Fruit fly (Drosophila melanogaster) whole organism, embryonic: ENCODE data around the gene CG31808.
A peak's percentile ranks its signal among the peaks of the same experiment; 100 is the strongest.

Source experiments
- Asciz ChIP-seq: fragments of 200-800 bp; sonication (Bioruptor generic); optimal IDR thresholded peaks from 2 replicates; lab custom pipeline; 2017; ENCODE audit warnings: missing biosample characterization, mild to moderate bottlenecking, missing genetic modification characterization, missing genetic modification reagents
- CG10147 ChIP-seq: fragments of 200-800 bp; sonication (Bioruptor generic); optimal IDR thresholded peaks from 2 replicates; lab custom pipeline; 2019; ENCODE audit warnings: missing biosample characterization, mild to moderate bottlenecking, missing genetic modification characterization, moderate library complexity
- CG10267 ChIP-seq: fragments of 200-800 bp; sonication (Bioruptor generic); optimal IDR thresholded peaks from 2 replicates; lab custom pipeline; 2018; ENCODE audit warnings: missing biosample characterization, mild to moderate bottlenecking, missing genetic modification characterization, moderate library complexity
- CG11695 ChIP-seq: fragments of 200-800 bp; sonication (Bioruptor generic); IDR thresholded peaks from 3 replicates; pipeline ENCODE4 v1.3.6; 2022; ENCODE audit warnings: missing biosample characterization, missing genetic modification characterization
- CG12391 ChIP-seq: fragments of 200-800 bp; sonication (Bioruptor generic); optimal IDR thresholded peaks from 3 replicates; lab custom pipeline; 2018; ENCODE audit warnings: missing biosample characterization, mild to moderate bottlenecking, missing genetic modification characterization, moderate library complexity
- CG13424 ChIP-seq: fragments of 200-800 bp; sonication (Bioruptor generic); optimal IDR thresholded peaks from 2 replicates; lab custom pipeline; 2019; ENCODE audit warnings: missing biosample characterization, mild to moderate bottlenecking, missing genetic modification characterization, moderate library complexity
- CG1603 ChIP-seq: fragments of 200-800 bp; sonication (Bioruptor generic); optimal IDR thresholded peaks from 2 replicates; lab custom pipeline; 2019; ENCODE audit warnings: missing biosample characterization, mild to moderate bottlenecking, missing genetic modification characterization, moderate library complexity
- CG16813 ChIP-seq: fragments of 200-800 bp; sonication (Bioruptor generic); IDR thresholded peaks from 3 replicates; pipeline ENCODE4 v1.3.6; 2022; ENCODE audit warnings: missing biosample characterization, missing genetic modification characterization; ENCODE audit not compliant: partially characterized antibody
- CG17361 ChIP-seq: fragments of 200-800 bp; sonication (Bioruptor generic); IDR thresholded peaks from 3 replicates; pipeline ENCODE4 v1.3.6; 2022; ENCODE audit warnings: missing biosample characterization, missing genetic modification characterization
- CG17829 ChIP-seq: fragments of 200-800 bp; optimal IDR thresholded peaks from 2 replicates; lab custom pipeline; 2019; ENCODE audit warnings: missing biosample characterization, mild to moderate bottlenecking, missing genetic modification characterization, moderate library complexity
- CG17912 ChIP-seq: fragments of 200-800 bp; sonication (Bioruptor generic); optimal IDR thresholded peaks from 2 replicates; lab custom pipeline; 2018; ENCODE audit warnings: missing biosample characterization, mild to moderate bottlenecking, missing genetic modification characterization
- CG2120 ChIP-seq: fragments of 200-800 bp; sonication (Bioruptor generic); optimal IDR thresholded peaks from 3 replicates; lab custom pipeline; 2016; ENCODE audit warnings: missing biosample characterization, missing genetic modification characterization
- CG7987 ChIP-seq: fragments of 200-800 bp; sonication (Bioruptor generic); optimal IDR thresholded peaks from 2 replicates; lab custom pipeline; 2018; ENCODE audit warnings: missing biosample characterization, mild to moderate bottlenecking, missing genetic modification characterization, moderate library complexity
- CG8290 ChIP-seq, 3 experiments: fragments of 200-800 bp; sonication (Bioruptor generic); optimal IDR thresholded peaks; 2 replicates each; lab custom pipeline; 2016 to 2019; ENCODE audit warnings: missing biosample characterization in 3 of 3, missing genetic modification characterization in 3 of 3, mild to moderate bottlenecking in 2 of 3, moderate library complexity in 1 of 3
- CG9797 ChIP-seq: fragments of 200-800 bp; sonication (Bioruptor generic); optimal IDR thresholded peaks from 3 replicates; lab custom pipeline; 2018; ENCODE audit warnings: missing biosample characterization, mild to moderate bottlenecking, missing genetic modification characterization
- CG9932 ChIP-seq: fragments of 200-800 bp; sonication (Bioruptor generic); IDR thresholded peaks from 2 replicates; pipeline ENCODE4 v1.3.6; 2022; ENCODE audit warnings: missing biosample characterization, missing genetic modification characterization
- CHES-1-like ChIP-seq: fragments of 200-800 bp; sonication (Bioruptor generic); optimal IDR thresholded peaks from 2 replicates; lab custom pipeline; 2016; ENCODE audit warnings: missing biosample characterization, missing genetic modification characterization
- Camta ChIP-seq: fragments of 200-800 bp; sonication (Bioruptor generic); optimal IDR thresholded peaks from 2 replicates; lab custom pipeline; 2016; ENCODE audit warnings: missing biosample characterization, missing genetic modification characterization
- CrebB ChIP-seq: fragments of 200-800 bp; sonication (Bioruptor generic); optimal IDR thresholded peaks from 3 replicates; lab custom pipeline; 2018; ENCODE audit warnings: missing biosample characterization, mild to moderate bottlenecking, missing genetic modification characterization
- Dip3 ChIP-seq: fragments of 200-800 bp; sonication (Bioruptor generic); optimal IDR thresholded peaks from 3 replicates; lab custom pipeline; 2016; ENCODE audit warnings: missing biosample characterization, missing genetic modification characterization
- Dll ChIP-seq: fragments of 200-800 bp; sonication (Bioruptor generic); IDR thresholded peaks from 4 replicates; pipeline ENCODE4 v1.3.6; 2022; ENCODE audit warnings: missing biosample characterization, missing genetic modification characterization; ENCODE audit not compliant: partially characterized antibody
- Doc3 ChIP-seq: fragments of 200-800 bp; sonication (Bioruptor generic); IDR thresholded peaks from 3 replicates; pipeline ENCODE4 v1.3.6; 2022; ENCODE audit warnings: missing biosample characterization, missing genetic modification characterization; ENCODE audit not compliant: partially characterized antibody
- Fer1 ChIP-seq: fragments of 200-800 bp; sonication (Bioruptor generic); optimal IDR thresholded peaks from 2 replicates; lab custom pipeline; 2017; ENCODE audit warnings: missing biosample characterization, mild to moderate bottlenecking, missing genetic modification characterization
- GATAe ChIP-seq: fragments of 200-800 bp; sonication (Bioruptor generic); conservative IDR thresholded peaks from 2 replicates; pipeline ENCODE4 v1.3.6; 2022; ENCODE audit warnings: missing biosample characterization, missing genetic modification characterization
- H15 ChIP-seq: fragments of 200-800 bp; sonication (Bioruptor generic); IDR thresholded peaks from 3 replicates; pipeline ENCODE4 v1.3.6; 2022; ENCODE audit warnings: missing biosample characterization, missing genetic modification characterization
- HLH54F ChIP-seq: fragments of 200-800 bp; sonication (Bioruptor generic); optimal IDR thresholded peaks from 3 replicates; lab custom pipeline; 2016; ENCODE audit warnings: missing biosample characterization, missing genetic modification characterization
- Myb ChIP-seq: fragments of 200-800 bp; sonication (Bioruptor generic); optimal IDR thresholded peaks from 2 replicates; lab custom pipeline; 2016; ENCODE audit warnings: missing biosample characterization, missing genetic modification characterization
- Nf-YC ChIP-seq: fragments of 200-800 bp; optimal IDR thresholded peaks from 3 replicates; lab custom pipeline; 2019; ENCODE audit warnings: missing biosample characterization, mild to moderate bottlenecking, missing genetic modification characterization, moderate library complexity
- Ptx1 ChIP-seq: fragments of 200-800 bp; sonication (Bioruptor generic); IDR thresholded peaks from 2 replicates; pipeline ENCODE4 v1.3.6; 2022; ENCODE audit warnings: missing biosample characterization, missing genetic modification characterization
- Scr ChIP-seq: fragments of 200-800 bp; sonication (Bioruptor generic); IDR thresholded peaks from 2 replicates; pipeline ENCODE4 v1.3.6; 2022; ENCODE audit warnings: missing biosample characterization, missing genetic modification characterization; ENCODE audit not compliant: partially characterized antibody
- aop ChIP-seq: fragments of 200-800 bp; sonication (Bioruptor generic); IDR thresholded peaks from 2 replicates; pipeline ENCODE4 v1.3.6; 2022; ENCODE audit warnings: missing biosample characterization, missing genetic modification characterization
- chm ChIP-seq: fragments of 200-800 bp; sonication (Bioruptor generic); IDR thresholded peaks from 2 replicates; pipeline ENCODE4 v1.3.6; 2022; ENCODE audit warnings: missing biosample characterization, missing genetic modification characterization
- crol ChIP-seq: fragments of 200-800 bp; sonication (Bioruptor generic); IDR thresholded peaks from 2 replicates; pipeline ENCODE4 v1.3.6; 2022; ENCODE audit warnings: missing biosample characterization, missing genetic modification characterization
- dpn ChIP-seq, 2 experiments: fragments of 200-800 bp; sonication (Bioruptor generic); optimal IDR thresholded peaks; 3 replicates each; lab custom pipeline; 2016; ENCODE audit warnings: missing biosample characterization in 2 of 2, missing genetic modification characterization in 2 of 2
- dysf ChIP-seq: fragments of 200-800 bp; sonication (Bioruptor generic); IDR thresholded peaks from 3 replicates; pipeline ENCODE4 v1.3.6; 2022; ENCODE audit warnings: missing biosample characterization, missing genetic modification characterization
- grau ChIP-seq: fragments of 200-800 bp; optimal IDR thresholded peaks from 3 replicates; lab custom pipeline; 2019; ENCODE audit warnings: missing biosample characterization, mild to moderate bottlenecking, missing genetic modification characterization, moderate library complexity
- grn ChIP-seq: fragments of 200-800 bp; sonication (Bioruptor generic); optimal IDR thresholded peaks from 3 replicates; lab custom pipeline; 2017; ENCODE audit warnings: missing biosample characterization, missing genetic modification characterization
- gro ChIP-seq: fragments of 200-800 bp; sonication (Bioruptor generic); optimal IDR thresholded peaks from 2 replicates; lab custom pipeline; 2016; ENCODE audit warnings: missing biosample characterization, missing genetic modification characterization
- lilli ChIP-seq: fragments of 200-800 bp; sonication (Bioruptor generic); optimal IDR thresholded peaks from 3 replicates; lab custom pipeline; 2016; ENCODE audit warnings: missing biosample characterization, missing genetic modification characterization
- mirr ChIP-seq: fragments of 200-800 bp; sonication (Bioruptor generic); optimal IDR thresholded peaks from 3 replicates; lab custom pipeline; 2018; ENCODE audit warnings: missing biosample characterization, mild to moderate bottlenecking, missing genetic modification characterization
- psq ChIP-seq: fragments of 200-800 bp; sonication (Bioruptor generic); optimal IDR thresholded peaks from 2 replicates; lab custom pipeline; 2017; ENCODE audit warnings: missing biosample characterization, missing genetic modification characterization
- pzg ChIP-seq: fragments of 200-800 bp; sonication (Bioruptor generic); optimal IDR thresholded peaks from 3 replicates; lab custom pipeline; 2018; ENCODE audit warnings: missing biosample characterization, mild to moderate bottlenecking, missing genetic modification characterization, moderate library complexity
- sc ChIP-seq, 3 experiments: fragments of >200 bp in 2 of 3; fragments of 200-800 bp in 1 of 3; sonication (Bioruptor generic) in 1 of 3; optimal IDR thresholded peaks; 2 replicates in 2 of 3; 3 replicates in 1 of 3; lab custom pipeline; 2017; ENCODE audit warnings: mild to moderate bottlenecking in 1 of 3, missing biosample characterization in 1 of 3, missing genetic modification characterization in 1 of 3, missing genetic modification reagents in 1 of 3
- sima ChIP-seq: fragments of 200-800 bp; sonication (Bioruptor generic); optimal IDR thresholded peaks from 2 replicates; lab custom pipeline; 2016; ENCODE audit warnings: missing biosample characterization, missing genetic modification characterization
- sna ChIP-seq: fragments of 200-800 bp; sonication (Bioruptor generic); IDR thresholded peaks from 2 replicates; pipeline ENCODE4 v1.3.6; 2022; ENCODE audit warnings: missing biosample characterization, missing genetic modification characterization; ENCODE audit not compliant: partially characterized antibody
- stwl ChIP-seq: fragments of 200-800 bp; sonication (Bioruptor generic); optimal IDR thresholded peaks from 3 replicates; lab custom pipeline; 2018; ENCODE audit warnings: missing biosample characterization, mild to moderate bottlenecking, missing genetic modification characterization, moderate library complexity
- tup ChIP-seq: fragments of 200-800 bp; sonication (Bioruptor generic); optimal IDR thresholded peaks from 2 replicates; lab custom pipeline; 2016; ENCODE audit warnings: missing biosample characterization, mild to moderate bottlenecking, missing genetic modification characterization, moderate library complexity
- unc-4 ChIP-seq: fragments of 200-800 bp; sonication (Bioruptor generic); IDR thresholded peaks from 2 replicates; pipeline ENCODE4 v1.3.6; 2022; ENCODE audit warnings: missing biosample characterization, missing genetic modification characterization; ENCODE audit not compliant: partially characterized antibody
- vfl ChIP-seq: fragments of 200-800 bp; sonication (Bioruptor generic); optimal IDR thresholded peaks from 2 replicates; lab custom pipeline; 2016; ENCODE audit warnings: missing biosample characterization, missing genetic modification characterization

The CG31808 gene

dm6 chr2L:16727578-16728023 lies 11.6 kb upstream of the CG31808 start, which contains the start of gene VhaSFD (continued):
- peak; percentile 31 for TF ChIP-seq CrebB
- peak; percentile 75 for TF ChIP-seq unc-4 (GFP tag; lab: Robert Waterston, UW)
- TF ChIP-seq CG17361 (GFP tag; lab: Robert Waterston, UW): 0 out of 3 replicates have a peak, but pooled peaks have one; percentile 25
- peak; percentile 36 for TF ChIP-seq Nf-YC (tag; lab: Kevin White, UChicago)
- TF ChIP-seq Myb (GFP tag; lab: Kevin White, UChicago): peak; percentile 3
- TF ChIP-seq Fer1 (GFP tag; lab: Kevin White, UChicago): peak; percentile 65
- TF ChIP-seq Doc3 (GFP tag; lab: Robert Waterston, UW): peak; percentile 67
- TF ChIP-seq Dll (GFP tag; lab: Robert Waterston, UW): peak; percentile 69
- TF ChIP-seq CG9797 (GFP tag; lab: Kevin White, UChicago): peak; percentile 56
- TF ChIP-seq CG11695 (GFP tag; lab: Robert Waterston, UW): no peak
- TF ChIP-seq CG16813 (GFP tag; lab: Robert Waterston, UW): peak; percentile 66
- peak; percentile 6 for TF ChIP-seq Dip3 (GFP tag; lab: Kevin White, UChicago)
- no peak for TF ChIP-seq aop (GFP tag; lab: Robert Waterston, UW)
- peak; percentile 53 for TF ChIP-seq CG9932 (GFP tag; lab: Robert Waterston, UW)
- peak; percentile 71 for TF ChIP-seq sna (GFP tag; lab: Robert Waterston, UW)
- TF ChIP-seq CG1603: peak; percentile 48
- TF ChIP-seq CG17912 (GFP tag; lab: Kevin White, UChicago): no peak
- peak; percentile 63; the same call in 1 of the 2 replicates for TF ChIP-seq chm (GFP tag; lab: Robert Waterston, UW)
- TF ChIP-seq vfl: no peak
- TF ChIP-seq pzg (GFP tag; lab: Kevin White, UChicago): peak; percentile 85
- peak; percentile 61 for TF ChIP-seq CG10267
- no peak for TF ChIP-seq sc (optimal IDR thresholded peaks at IDR 0.05; lab: Kevin White, UChicago)
- TF ChIP-seq sc (GFP tag; optimal IDR thresholded peaks at IDR 0.05; lab: Kevin White, UChicago): no peak
- TF ChIP-seq Asciz (GFP tag; lab: Kevin White, UChicago): no peak
- peak; percentile 84 for TF ChIP-seq stwl (tag; lab: Kevin White, UChicago)
- TF ChIP-seq dysf (GFP tag; lab: Robert Waterston, UW): no peak; the same call in 2 of the 3 replicates
- peak; percentile 44 for TF ChIP-seq CG12391 (tag; lab: Kevin White, UChicago)
- TF ChIP-seq crol (GFP tag; lab: Robert Waterston, UW): peak; percentile 91
- no peak for TF ChIP-seq grn (GFP tag; lab: Kevin White, UChicago)
- TF ChIP-seq sima (GFP tag; lab: Kevin White, UChicago): no peak
- no peak for TF ChIP-seq dpn (GFP tag; optimal IDR thresholded peaks at IDR 0.05; lab: Kevin White, UChicago)
- TF ChIP-seq H15 (GFP tag; lab: Robert Waterston, UW): no peak
- peak; percentile 56 for TF ChIP-seq CG17829 (tag; lab: Kevin White, UChicago)
- TF ChIP-seq CG7987: peak; percentile 67
- peak; percentile 33 for TF ChIP-seq mirr (GFP tag; lab: Kevin White, UChicago)
- TF ChIP-seq Scr: peak; percentile 49
- TF ChIP-seq GATAe (GFP tag; lab: Robert Waterston, UW): no peak
- TF ChIP-seq lilli (GFP tag; lab: Kevin White, UChicago): peak; percentile 40
- TF ChIP-seq gro (GFP tag; lab: Kevin White, UChicago): peak; percentile 10
- TF ChIP-seq grau (tag; lab: Kevin White, UChicago): peak; percentile 42
- TF ChIP-seq tup (GFP tag; lab: Kevin White, UChicago): no peak
- no peak for TF ChIP-seq CG8290 (GFP tag; optimal IDR thresholded peaks at IDR 0.05; lab: Kevin White, UChicago)
- peak in 1 of 2 experiments; percentile 71 for TF ChIP-seq CG8290 (tag; optimal IDR thresholded peaks at IDR 0.05; lab: Kevin White, UChicago)
- TF ChIP-seq CHES-1-like: no peak
- TF ChIP-seq CG10147 (GFP tag; lab: Kevin White, UChicago): peak; percentile 19
- TF ChIP-seq Camta (GFP tag; lab: Kevin White, UChicago): no peak
- TF ChIP-seq CG2120 (GFP tag; lab: Kevin White, UChicago): peak; percentile 19
- TF ChIP-seq psq (GFP tag; lab: Kevin White, UChicago): no peak
- peak; percentile 5 for TF ChIP-seq CG13424 (tag; lab: Kevin White, UChicago)
- no peak for TF ChIP-seq Ptx1 (GFP tag; lab: Robert Waterston, UW)
- no peak for TF ChIP-seq HLH54F (GFP tag; lab: Kevin White, UChicago)
